Worm (Caenorhabditis elegans) whole organism, late embryonic: Measurements from ENCODE around the gene exc-7.

ENCODE experiments used
- T23F11.4 ChIP-seq: fragments of 200-800 bp; sonication (Bioruptor generic); optimal IDR thresholded peaks from 2 replicates; lab custom pipeline; 2018; ENCODE audit warnings: mild to moderate bottlenecking, missing genetic modification characterization, missing compliant biosample characterization
- ceh-6 ChIP-seq: fragments of 200-800 bp; sonication (Bioruptor generic); optimal IDR thresholded peaks from 2 replicates; lab custom pipeline; 2018; ENCODE audit warnings: mild to moderate bottlenecking, missing genetic modification characterization, missing compliant biosample characterization
- ceh-9 ChIP-seq: sonication (generic microtip); optimal IDR thresholded peaks from 2 replicates; lab custom pipeline; 2016; ENCODE audit warnings: mild to moderate bottlenecking, missing genetic modification characterization, inconsistent platforms, missing compliant biosample characterization
- fkh-10 ChIP-seq: fragments of 150-350 bp; optimal IDR thresholded peaks from 2 replicates; lab custom pipeline; 2014; ENCODE audit warnings: missing biosample characterization, missing genetic modification reagents, missing genetic modification characterization
- nfya-1 ChIP-seq: sonication (generic microtip); optimal IDR thresholded peaks from 2 replicates; lab custom pipeline; 2017; ENCODE audit warnings: missing genetic modification characterization, mild to moderate bottlenecking, missing compliant biosample characterization, antibody characterized with exemption, moderate library complexity
- nhr-11 ChIP-seq: fragments of 150-350 bp; optimal IDR thresholded peaks from 2 replicates; lab custom pipeline; 2014; ENCODE audit warnings: missing biosample characterization, missing genetic modification characterization
- rnt-1 ChIP-seq: sonication (generic microtip); optimal IDR thresholded peaks from 2 replicates; lab custom pipeline; 2016; ENCODE audit warnings: missing genetic modification characterization, missing compliant biosample characterization
- tbx-2 ChIP-seq: sonication (generic microtip); optimal IDR thresholded peaks from 2 replicates; lab custom pipeline; 2016; ENCODE audit warnings: missing genetic modification characterization, missing compliant biosample characterization

- TF ChIP-seq T23F11.4 (GFP tag; lab: Kevin White, UChicago) (no peak), ceh-6 (GFP tag; lab: Kevin White, UChicago) (no peak), ceh-9 (tag; lab: Kevin White, UChicago) (no peak), rnt-1 (tag; lab: Kevin White, UChicago) (peak; percentile 29), nfya-1 (no peak), nhr-11 (tag; lab: Kevin White, UChicago) (no peak), fkh-10 (GFP tag; lab: Kevin White, UChicago) (no peak), tbx-2 (tag; lab: Kevin White, UChicago) (no peak)
These were observed 25.3 kb downstream of the exc-7 start for ce11 chrII:9601069-9601468.
